Fruit fly (Drosophila melanogaster) whole organism, embryonic: Measurements from ENCODE around the gene CG31347.

Experiments
- BEAF-32 ChIP-seq: fragments of 200-800 bp; sonication (Bioruptor generic); optimal IDR thresholded peaks from 3 replicates; lab custom pipeline; 2017; ENCODE audit warnings: missing biosample characterization, missing genetic modification characterization, mild to moderate bottlenecking, moderate library complexity, missing genetic modification reagents
- CG11696 ChIP-seq: fragments of 200-800 bp; sonication (Bioruptor generic); IDR thresholded peaks from 2 replicates; pipeline ENCODE4 v1.3.6; 2022; ENCODE audit warnings: missing biosample characterization, missing genetic modification characterization
- CG17385 ChIP-seq: fragments of 200-800 bp; sonication (Bioruptor generic); optimal IDR thresholded peaks from 3 replicates; lab custom pipeline; 2018; ENCODE audit warnings: missing biosample characterization, mild to moderate bottlenecking, missing genetic modification characterization
- CG2199 ChIP-seq: fragments of 200-800 bp; sonication (Bioruptor generic); IDR thresholded peaks from 3 replicates; pipeline ENCODE4 v1.3.6; 2022; ENCODE audit warnings: missing biosample characterization, missing genetic modification characterization
- CG9817 ChIP-seq: fragments of 200-800 bp; sonication (Bioruptor generic); optimal IDR thresholded peaks from 2 replicates; lab custom pipeline; 2018; ENCODE audit warnings: missing biosample characterization, mild to moderate bottlenecking, missing genetic modification characterization, moderate library complexity
- H15 ChIP-seq: fragments of 200-800 bp; sonication (Bioruptor generic); IDR thresholded peaks from 3 replicates; pipeline ENCODE4 v1.3.6; 2022; ENCODE audit warnings: missing biosample characterization, missing genetic modification characterization
- Jarid2 ChIP-seq: fragments of 200-800 bp; sonication (Bioruptor generic); optimal IDR thresholded peaks from 3 replicates; lab custom pipeline; 2017; ENCODE audit warnings: mild to moderate bottlenecking, missing biosample characterization, missing genetic modification reagents, missing genetic modification characterization
- Max ChIP-seq: fragments of 200-800 bp; sonication (Bioruptor generic); optimal IDR thresholded peaks from 2 replicates; lab custom pipeline; 2016; ENCODE audit warnings: missing biosample characterization, mild to moderate bottlenecking, missing genetic modification characterization
- Tbp ChIP-seq: fragments of >200 bp; optimal IDR thresholded peaks from 2 replicates; lab custom pipeline; 2018; ENCODE audit warnings: missing biosample characterization, missing genetic modification characterization
- kay ChIP-seq: fragments of 200-800 bp; sonication (Bioruptor generic); optimal IDR thresholded peaks from 2 replicates; lab custom pipeline; 2016; ENCODE audit warnings: missing biosample characterization, missing genetic modification characterization
- lilli ChIP-seq: fragments of 200-800 bp; sonication (Bioruptor generic); optimal IDR thresholded peaks from 3 replicates; lab custom pipeline; 2016; ENCODE audit warnings: missing biosample characterization, missing genetic modification characterization
- mam ChIP-seq: fragments of 200-800 bp; sonication (Bioruptor generic); optimal IDR thresholded peaks from 3 replicates; lab custom pipeline; 2016; ENCODE audit warnings: missing biosample characterization, missing genetic modification characterization
- toy ChIP-seq: fragments of 200-800 bp; sonication (Bioruptor generic); IDR thresholded peaks from 2 replicates; pipeline ENCODE4 v1.3.6; 2022; ENCODE audit warnings: missing biosample characterization, missing genetic modification characterization
- vnd ChIP-seq: fragments of 200-800 bp; sonication (Bioruptor generic); IDR thresholded peaks from 3 replicates; pipeline ENCODE4 v1.3.6; 2022; ENCODE audit warnings: missing biosample characterization, missing genetic modification characterization; ENCODE audit not compliant: partially characterized antibody

DNA sequence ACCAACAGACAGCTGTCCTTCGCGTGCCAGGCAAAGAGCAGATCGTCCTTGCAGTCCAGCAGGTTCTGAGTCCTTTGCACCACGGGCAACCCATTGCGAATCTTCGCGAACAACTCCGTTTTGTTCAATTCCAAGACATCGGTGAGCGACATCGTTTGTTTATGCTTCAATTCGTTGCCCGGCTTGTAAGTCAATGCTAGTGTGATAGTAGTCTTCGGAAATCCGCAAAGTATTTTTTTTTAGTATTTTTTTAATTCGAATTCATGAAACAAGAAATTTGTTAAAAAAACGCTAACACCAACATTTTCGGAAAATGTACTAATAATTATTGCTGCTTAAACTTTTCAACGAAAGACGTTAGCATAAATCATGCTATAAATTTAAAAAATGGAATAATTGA lies 13.5 kb downstream of the CG31347 start, which contains the start of gene mbo:
- TF ChIP-seq CG2199 (no peak), mam (GFP tag; lab: Kevin White, UChicago) (no peak), Jarid2 (GFP tag; lab: Kevin White, UChicago) (no peak), lilli (GFP tag; lab: Kevin White, UChicago) (no peak), CG17385 (GFP tag; lab: Kevin White, UChicago) (no peak), Tbp (GFP tag; lab: Kevin White, UChicago) (no peak), Max (no peak), BEAF-32 (GFP tag; lab: Kevin White, UChicago) (no peak), toy (GFP tag; lab: Robert Waterston, UW) (no peak), CG11696 (no peak), CG9817 (tag; lab: Kevin White, UChicago) (no peak), H15 (GFP tag; lab: Robert Waterston, UW) (no peak), vnd (GFP tag; lab: Robert Waterston, UW) (no peak), kay (GFP tag; lab: Kevin White, UChicago) (no peak)
